Worm (Caenorhabditis elegans): ENCODE data around the gene aqp-11.

The aqp-11 gene

ce11 chrIII:13683275-13683674, 10.2 kb downstream of the aqp-11 start:
- TF ChIP-seq D2030.7 (GFP tag; IDR thresholded peaks at IDR 0.05), result peak; percentile 57
- TF ChIP-seq mcd-1 (GFP tag; IDR thresholded peaks at IDR 0.05), result no peak
- TF ChIP-seq ZK185.1 (tag; optimal IDR thresholded peaks at IDR 0.05; ENCODE audit: poor library complexity, severe bottlenecking), result no peak
- no peak for TF ChIP-seq Y95B8A.8 (GFP tag; IDR thresholded peaks at IDR 0.05)
- TF ChIP-seq F57C9.4 (tag; optimal IDR thresholded peaks at IDR 0.05), result no peak
- no peak for TF ChIP-seq hlh-26 (GFP tag; conservative IDR thresholded peaks at IDR 0.05)
- TF ChIP-seq F55B11.4 (tag; optimal IDR thresholded peaks at IDR 0.05; ENCODE audit: borderline replicate concordance, insufficient read depth), result no peak
- TF ChIP-seq attf-6 (GFP tag; IDR thresholded peaks at IDR 0.05), result no peak
- TF ChIP-seq him-1 (tag; optimal IDR thresholded peaks at IDR 0.05), result no peak
- TF ChIP-seq F49E8.2 (tag; optimal IDR thresholded peaks at IDR 0.05; ENCODE audit: insufficient read depth), result no peak
- TF ChIP-seq mes-4 (tag; optimal IDR thresholded peaks at IDR 0.05), result no peak
- no peak for TF ChIP-seq lin-40 (tag; optimal IDR thresholded peaks at IDR 0.05)
- TF ChIP-seq nhr-120 (GFP tag; IDR thresholded peaks at IDR 0.05), result no peak
- TF ChIP-seq madf-8 (GFP tag; conservative IDR thresholded peaks at IDR 0.05), result peak; percentile 51; the same call in 1 of the 2 replicates
- no peak for TF ChIP-seq F39B2.1 (GFP tag; IDR thresholded peaks at IDR 0.05)
- no peak for TF ChIP-seq attf-5 (GFP tag; optimal IDR thresholded peaks at IDR 0.05)
- TF ChIP-seq ceh-91 (GFP tag; IDR thresholded peaks at IDR 0.05), result peak; percentile 24; the same call in 1 of the 2 replicates
- no peak for TF ChIP-seq B0019.2 (GFP tag; conservative IDR thresholded peaks at IDR 0.05)
- TF ChIP-seq madf-6 (GFP tag; IDR thresholded peaks at IDR 0.05), result peak; percentile 74
- TF ChIP-seq unc-62 (GFP tag; optimal IDR thresholded peaks at IDR 0.05), result no peak
- no peak for TF ChIP-seq hmg-1.2 (GFP tag; IDR thresholded peaks at IDR 0.05)
- TF ChIP-seq dox-1 (GFP tag; IDR thresholded peaks at IDR 0.05), result no peak
- TF ChIP-seq nfya-2 (GFP tag; IDR thresholded peaks at IDR 0.05), result no peak
- TF ChIP-seq efl-1 (GFP tag; optimal IDR thresholded peaks at IDR 0.05), result peak; percentile 84
- TF ChIP-seq pbrm-1 (GFP tag; IDR thresholded peaks at IDR 0.05), result no peak
- no peak for TF ChIP-seq ceh-58 (GFP tag; IDR thresholded peaks at IDR 0.05)
- TF ChIP-seq egl-18 (GFP tag; IDR thresholded peaks at IDR 0.05), result no peak
- TF ChIP-seq hsf-1 (GFP tag; IDR thresholded peaks at IDR 0.05), result no peak
- no peak for TF ChIP-seq F37B4.10 (GFP tag; IDR thresholded peaks at IDR 0.05)
- TF ChIP-seq pha-4 (tag; optimal IDR thresholded peaks at IDR 0.05), result no peak
- no peak for TF ChIP-seq cebp-2 (GFP tag; IDR thresholded peaks at IDR 0.05)
- TF ChIP-seq dpl-1 (GFP tag; optimal IDR thresholded peaks at IDR 0.05), result peak; percentile 60
- no peak for TF ChIP-seq F23B12.7 (tag; optimal IDR thresholded peaks at IDR 0.05; ENCODE audit: insufficient read depth)
- TF ChIP-seq F33H1.4 (GFP tag; IDR thresholded peaks at IDR 0.05), result peak; percentile 54
- no peak for TF ChIP-seq lin-26 (GFP tag; IDR thresholded peaks at IDR 0.05)
- TF ChIP-seq ceh-27 (GFP tag; optimal IDR thresholded peaks at IDR 0.05), result no peak
- TF ChIP-seq F57A8.1 (GFP tag; optimal IDR thresholded peaks at IDR 0.05), result no peak
- TF ChIP-seq T26A5.8 (tag; optimal IDR thresholded peaks at IDR 0.05), result no peak
- TF ChIP-seq ama-1 (optimal IDR thresholded peaks at IDR 0.05), result no peak
- no peak for TF ChIP-seq ama-1 (GFP tag; optimal IDR thresholded peaks at IDR 0.05)
- TF ChIP-seq snpc-3.4 (tag; optimal IDR thresholded peaks at IDR 0.05), result peak; percentile 23
- no peak for TF ChIP-seq B0261.1 (tag; optimal IDR thresholded peaks at IDR 0.05)
- TF ChIP-seq tbp1 (GFP tag; optimal IDR thresholded peaks at IDR 0.05), result no peak
- TF ChIP-seq B0035.1 (tag; optimal IDR thresholded peaks at IDR 0.05), result no peak
- no peak for TF ChIP-seq Y53F4B.3 (GFP tag; IDR thresholded peaks at IDR 0.05)
- TF ChIP-seq ceh-40 (GFP tag; IDR thresholded peaks at IDR 0.05), result no peak
- TF ChIP-seq lin-54 (GFP tag; optimal IDR thresholded peaks at IDR 0.05), result peak; percentile 7
- TF ChIP-seq snpc-1.3 (tag; optimal IDR thresholded peaks at IDR 0.05; ENCODE audit: insufficient read depth), result peak; percentile 36
- TF ChIP-seq hrde-1 (tag; optimal IDR thresholded peaks at IDR 0.05; ENCODE audit: borderline replicate concordance), result no peak
- no peak for TF ChIP-seq ztf-6 (GFP tag; IDR thresholded peaks at IDR 0.05)
